Fruit fly (Drosophila melanogaster) whole organism, prepupa: ENCODE data around the gene dpr19.

Experiments
- Blimp-1 ChIP-seq: fragments of 200-800 bp; sonication (Bioruptor generic); optimal IDR thresholded peaks from 3 replicates; lab custom pipeline; 2017; ENCODE audit warnings: missing biosample characterization, missing genetic modification characterization, mild to moderate bottlenecking, moderate library complexity, missing genetic modification reagents
- CG11294 ChIP-seq: fragments of 200-800 bp; sonication (Bioruptor generic); IDR thresholded peaks from 2 replicates; pipeline ENCODE4 v1.3.6; 2022; ENCODE audit warnings: missing biosample characterization, missing genetic modification characterization
- CG11902 ChIP-seq: fragments of 200-800 bp; sonication (Bioruptor generic); optimal IDR thresholded peaks from 3 replicates; lab custom pipeline; 2016; ENCODE audit warnings: missing biosample characterization, missing genetic modification characterization
- CG15336 ChIP-seq: fragments of 200-800 bp; sonication (Bioruptor generic); IDR thresholded peaks from 2 replicates; pipeline ENCODE4 v1.3.6; 2022; ENCODE audit warnings: missing biosample characterization, missing genetic modification characterization
- CG1621 ChIP-seq: fragments of 200-800 bp; sonication (Bioruptor generic); optimal IDR thresholded peaks from 3 replicates; lab custom pipeline; 2018; ENCODE audit warnings: missing biosample characterization, mild to moderate bottlenecking, missing genetic modification characterization
- CG16779 ChIP-seq: fragments of 200-800 bp; sonication (Bioruptor generic); optimal IDR thresholded peaks from 3 replicates; lab custom pipeline; 2017; ENCODE audit warnings: missing biosample characterization, mild to moderate bottlenecking, missing genetic modification characterization
- CG3032 ChIP-seq: fragments of 200-800 bp; optimal IDR thresholded peaks from 2 replicates; lab custom pipeline; 2019; ENCODE audit warnings: missing biosample characterization, mild to moderate bottlenecking, missing genetic modification characterization, moderate library complexity
- CG31627 ChIP-seq: fragments of 200-800 bp; sonication (Bioruptor generic); optimal IDR thresholded peaks from 3 replicates; lab custom pipeline; 2016; ENCODE audit warnings: missing biosample characterization, missing genetic modification characterization
- CG32006 ChIP-seq: fragments of 200-800 bp; sonication (Bioruptor generic); optimal IDR thresholded peaks from 3 replicates; lab custom pipeline; 2017; ENCODE audit warnings: missing biosample characterization, mild to moderate bottlenecking, missing genetic modification characterization
- CG34406 ChIP-seq: fragments of 200-800 bp; sonication (Bioruptor generic); optimal IDR thresholded peaks from 3 replicates; lab custom pipeline; 2016; ENCODE audit warnings: missing biosample characterization, missing genetic modification characterization
- CG3919 ChIP-seq: fragments of 200-800 bp; sonication (Bioruptor generic); optimal IDR thresholded peaks from 3 replicates; lab custom pipeline; 2016; ENCODE audit warnings: missing biosample characterization, missing genetic modification characterization
- CG4318 ChIP-seq: fragments of 200-800 bp; sonication (Bioruptor generic); optimal IDR thresholded peaks from 3 replicates; lab custom pipeline; 2017; ENCODE audit warnings: missing biosample characterization, mild to moderate bottlenecking, missing genetic modification characterization
- CG6163 ChIP-seq: fragments of 200-800 bp; sonication (Bioruptor generic); IDR thresholded peaks from 3 replicates; pipeline ENCODE4 v1.3.6; 2022; ENCODE audit warnings: missing biosample characterization, missing genetic modification characterization
- CG6792 ChIP-seq: fragments of 200-800 bp; sonication (Bioruptor generic); optimal IDR thresholded peaks from 3 replicates; lab custom pipeline; 2016; ENCODE audit warnings: missing biosample characterization, missing genetic modification characterization
- CG6808 ChIP-seq: fragments of 200-800 bp; sonication (Bioruptor generic); optimal IDR thresholded peaks from 3 replicates; lab custom pipeline; 2017; ENCODE audit warnings: missing biosample characterization, missing genetic modification characterization, mild to moderate bottlenecking, moderate library complexity, missing genetic modification reagents
- CG7368 ChIP-seq: fragments of 200-800 bp; sonication (Bioruptor generic); optimal IDR thresholded peaks from 3 replicates; lab custom pipeline; 2016; ENCODE audit warnings: missing biosample characterization, missing genetic modification characterization
- CG8119 ChIP-seq: fragments of 200-800 bp; sonication (Bioruptor generic); IDR thresholded peaks from 3 replicates; pipeline ENCODE4 v1.3.6; 2022; ENCODE audit warnings: missing biosample characterization, missing genetic modification characterization
- CG8632 ChIP-seq: fragments of 200-800 bp; sonication (Bioruptor generic); optimal IDR thresholded peaks from 3 replicates; lab custom pipeline; 2016; ENCODE audit warnings: missing biosample characterization, missing genetic modification characterization
- CG9139 ChIP-seq: fragments of 200-800 bp; sonication (Bioruptor generic); optimal IDR thresholded peaks from 3 replicates; lab custom pipeline; 2017; ENCODE audit warnings: missing biosample characterization, mild to moderate bottlenecking, missing genetic modification characterization
- Eip75B ChIP-seq: fragments of 200-800 bp; sonication (Bioruptor generic); optimal IDR thresholded peaks from 3 replicates; lab custom pipeline; 2016; ENCODE audit warnings: missing biosample characterization, missing genetic modification characterization
- Eip78C ChIP-seq: fragments of 200-800 bp; sonication (Bioruptor generic); peaks from one replicate; lab custom pipeline; 2016; ENCODE audit warnings: missing biosample characterization, missing genetic modification characterization
- Eip93F ChIP-seq: fragments of 200-800 bp; sonication (Bioruptor generic); optimal IDR thresholded peaks from 2 replicates; lab custom pipeline; 2016; ENCODE audit warnings: missing biosample characterization, mild to moderate bottlenecking, missing genetic modification characterization
- Ets21C ChIP-seq: fragments of 200-800 bp; sonication (Bioruptor generic); optimal IDR thresholded peaks from 3 replicates; lab custom pipeline; 2016; ENCODE audit warnings: missing biosample characterization, missing genetic modification characterization
- Ets96B ChIP-seq: fragments of 200-800 bp; optimal IDR thresholded peaks from 2 replicates; lab custom pipeline; 2019; ENCODE audit warnings: missing biosample characterization, mild to moderate bottlenecking, missing genetic modification characterization, moderate library complexity
- Gug ChIP-seq: fragments of 200-800 bp; sonication (Bioruptor generic); IDR thresholded peaks from 2 replicates; pipeline ENCODE4 v1.3.6; 2022; ENCODE audit warnings: missing biosample characterization, missing genetic modification characterization
- Hr39 ChIP-seq: fragments of 200-800 bp; sonication (Bioruptor generic); optimal IDR thresholded peaks from 2 replicates; lab custom pipeline; 2016; ENCODE audit warnings: missing biosample characterization, missing genetic modification characterization
- Hr4 ChIP-seq: fragments of 200-800 bp; sonication (Bioruptor generic); optimal IDR thresholded peaks from 3 replicates; lab custom pipeline; 2016; ENCODE audit warnings: missing biosample characterization, missing genetic modification characterization
- Lpt ChIP-seq: fragments of 200-800 bp; sonication (Bioruptor generic); optimal IDR thresholded peaks from 3 replicates; lab custom pipeline; 2016; ENCODE audit warnings: missing biosample characterization, missing genetic modification characterization
- Met ChIP-seq: fragments of 200-800 bp; sonication (Bioruptor generic); optimal IDR thresholded peaks from 3 replicates; lab custom pipeline; 2016; ENCODE audit warnings: missing biosample characterization, missing genetic modification characterization
- OdsH ChIP-seq: fragments of 200-800 bp; sonication (Bioruptor generic); optimal IDR thresholded peaks from 3 replicates; lab custom pipeline; 2016; ENCODE audit warnings: missing biosample characterization, missing genetic modification characterization
- Sox14 ChIP-seq: fragments of 200-800 bp; sonication (Bioruptor generic); optimal IDR thresholded peaks from 3 replicates; lab custom pipeline; 2016; ENCODE audit warnings: missing biosample characterization, missing genetic modification characterization
- Sox15 ChIP-seq: fragments of 200-800 bp; sonication (Bioruptor generic); optimal IDR thresholded peaks from 3 replicates; lab custom pipeline; 2016; ENCODE audit warnings: missing biosample characterization, missing genetic modification characterization
- achi ChIP-seq: fragments of 200-800 bp; sonication (Bioruptor generic); optimal IDR thresholded peaks from 3 replicates; lab custom pipeline; 2016; ENCODE audit warnings: missing biosample characterization, missing genetic modification characterization
- cyc ChIP-seq: fragments of 200-800 bp; sonication (Bioruptor generic); optimal IDR thresholded peaks from 3 replicates; lab custom pipeline; 2016; ENCODE audit warnings: missing biosample characterization, missing genetic modification characterization
- dac ChIP-seq: fragments of 200-800 bp; sonication (Bioruptor generic); optimal IDR thresholded peaks from 2 replicates; lab custom pipeline; 2017; ENCODE audit warnings: missing biosample characterization, mild to moderate bottlenecking, missing genetic modification characterization
- dsx ChIP-seq: fragments of 200-800 bp; optimal IDR thresholded peaks from 3 replicates; lab custom pipeline; 2019; ENCODE audit warnings: missing biosample characterization, mild to moderate bottlenecking, missing genetic modification characterization, moderate library complexity; ENCODE audit not compliant: poor library complexity, severe bottlenecking
- eg ChIP-seq: fragments of 200-800 bp; sonication (Bioruptor generic); IDR thresholded peaks from 3 replicates; pipeline ENCODE4 v1.3.6; 2022; ENCODE audit warnings: missing biosample characterization, missing genetic modification characterization
- esn ChIP-seq: fragments of 200-800 bp; sonication (Bioruptor generic); optimal IDR thresholded peaks from 2 replicates; lab custom pipeline; 2016; ENCODE audit warnings: missing biosample characterization, mild to moderate bottlenecking, missing genetic modification characterization, moderate library complexity
- fd59A ChIP-seq: fragments of 200-800 bp; sonication (Bioruptor generic); optimal IDR thresholded peaks from 2 replicates; lab custom pipeline; 2017; ENCODE audit warnings: missing biosample characterization, mild to moderate bottlenecking, missing genetic modification characterization, missing genetic modification reagents
- fd85E ChIP-seq: fragments of 200-800 bp; sonication (Bioruptor generic); optimal IDR thresholded peaks from 3 replicates; lab custom pipeline; 2016; ENCODE audit warnings: missing biosample characterization, missing genetic modification characterization
- fkh ChIP-seq: fragments of 200-800 bp; sonication (Bioruptor generic); optimal IDR thresholded peaks from 3 replicates; lab custom pipeline; 2017; ENCODE audit warnings: missing biosample characterization, mild to moderate bottlenecking, missing genetic modification characterization, moderate library complexity
- lz ChIP-seq: fragments of 200-800 bp; sonication (Bioruptor generic); optimal IDR thresholded peaks from 3 replicates; lab custom pipeline; 2016; ENCODE audit warnings: missing biosample characterization, missing genetic modification characterization
- pdm3 ChIP-seq: fragments of 200-800 bp; sonication (Bioruptor generic); optimal IDR thresholded peaks from 3 replicates; lab custom pipeline; 2016; ENCODE audit warnings: missing biosample characterization, missing genetic modification characterization
- salr ChIP-seq, 2 experiments: fragments of 200-800 bp; sonication (Bioruptor generic); optimal IDR thresholded peaks; 3 replicates each; lab custom pipeline; 2016 to 2018; ENCODE audit warnings: missing biosample characterization in 2 of 2, missing genetic modification characterization in 2 of 2, mild to moderate bottlenecking in 1 of 2
- spab ChIP-seq: fragments of 200-800 bp; sonication (Bioruptor generic); optimal IDR thresholded peaks from 2 replicates; lab custom pipeline; 2017; ENCODE audit warnings: missing biosample characterization, mild to moderate bottlenecking, missing genetic modification characterization, missing genetic modification reagents
- svp ChIP-seq: fragments of 200-800 bp; sonication (Bioruptor generic); peaks from one replicate; lab custom pipeline; 2016; ENCODE audit warnings: missing biosample characterization, missing genetic modification characterization
- vri ChIP-seq: fragments of 200-800 bp; sonication (Bioruptor generic); optimal IDR thresholded peaks from 3 replicates; lab custom pipeline; 2016; ENCODE audit warnings: missing biosample characterization, mild to moderate bottlenecking, missing genetic modification characterization

The dpr19 gene

DNA sequence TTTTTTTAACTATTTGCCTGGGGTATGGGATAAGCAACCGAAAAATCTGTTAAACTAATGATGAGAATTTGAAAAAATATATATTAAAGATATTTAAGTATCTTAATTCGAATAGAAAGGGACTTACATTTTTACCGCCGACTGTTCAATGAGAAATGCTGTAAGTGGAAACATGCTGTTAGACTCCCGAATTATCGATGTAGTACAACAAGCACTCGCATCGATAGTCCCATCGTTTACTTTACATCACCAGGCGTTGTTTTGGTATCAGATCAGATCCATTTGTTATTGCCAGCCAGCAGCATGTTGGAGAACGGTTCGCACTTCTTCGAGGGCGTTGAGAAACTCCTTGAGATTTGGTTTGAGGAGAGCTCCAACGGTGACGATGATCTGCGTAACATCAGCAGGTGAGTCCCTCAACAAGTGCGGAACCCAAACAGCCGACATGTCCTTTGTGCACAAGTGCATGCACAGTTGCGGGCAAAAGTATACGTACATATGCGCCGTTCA lies 36.7 kb upstream of the dpr19 start, which contains the start of gene SamDC (continued):
- TF ChIP-seq Sox14 (peak; percentile 58), Blimp-1 (GFP tag; lab: Kevin White, UChicago) (no peak), dac (no peak), vri (peak; percentile 44), Eip93F (GFP tag; lab: Kevin White, UChicago) (peak; percentile 25), CG16779 (no peak), cyc (GFP tag; lab: Kevin White, UChicago) (peak; percentile 1), dsx (GFP tag; lab: Kevin White, UChicago) (peak; percentile 19), svp (GFP tag; lab: Kevin White, UChicago) (no peak), Hr4 (GFP tag; lab: Kevin White, UChicago) (peak; percentile 28), Ets96B (no peak)

DNA sequence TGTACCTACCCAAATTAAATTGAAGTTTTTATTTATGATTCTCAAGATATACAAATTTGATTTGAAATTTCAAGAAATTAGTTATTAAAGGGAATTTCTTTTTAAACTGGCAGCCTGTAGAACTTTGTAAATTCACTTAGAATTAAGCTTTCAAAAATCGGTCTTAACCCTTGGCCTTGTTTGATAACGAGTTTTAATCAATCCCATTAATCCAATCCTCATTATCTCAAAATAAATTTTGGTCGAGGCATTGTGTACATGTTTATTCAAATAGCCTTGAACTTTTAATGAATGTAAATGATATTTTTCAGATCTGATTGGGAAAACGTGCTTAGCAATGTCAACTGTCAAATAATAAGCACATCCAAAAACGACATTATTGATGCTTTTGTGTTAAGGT lies 36.1 kb upstream of the dpr19 start:
- no peak for TF ChIP-seq CG7368 (GFP tag; lab: Kevin White, UChicago)
- no peak for TF ChIP-seq lz (GFP tag; lab: Kevin White, UChicago)
- peak; percentile 24 for TF ChIP-seq Eip78C (GFP tag; lab: Kevin White, UChicago)
- TF ChIP-seq achi (GFP tag; lab: Kevin White, UChicago) = no peak
- no peak for TF ChIP-seq CG9139 (GFP tag; lab: Kevin White, UChicago)
- peak; percentile 71 for TF ChIP-seq svp (GFP tag; lab: Kevin White, UChicago)
- TF ChIP-seq, all 60 proteins: peak for 2

DNA sequence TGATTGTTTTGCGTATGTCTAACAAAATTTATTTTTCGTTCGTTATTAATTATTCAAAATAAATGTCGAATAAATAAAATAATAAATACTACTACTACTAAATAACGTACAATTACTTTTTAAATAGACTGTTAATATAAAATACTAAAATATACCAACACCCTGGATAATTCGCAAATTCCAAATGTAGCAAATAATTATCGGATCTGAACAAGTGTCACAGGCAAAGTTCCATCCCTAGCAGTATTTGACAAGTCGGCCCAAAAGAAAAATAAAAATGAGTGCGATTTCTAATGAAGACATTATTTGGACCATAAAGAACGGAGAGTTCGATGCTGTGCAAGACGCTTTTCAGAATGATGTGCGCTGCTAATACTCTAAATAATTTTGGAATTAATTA lies 34.6 kb upstream of the dpr19 start, which contains the start of gene CG31715:
Gene CG31715, plus strand, starts transcription at position 212 of the 400 bp plus-strand sequence.
- TF ChIP-seq CG8632 (GFP tag; lab: Kevin White, UChicago) (peak; percentile 25), esn (GFP tag; lab: Kevin White, UChicago) (peak; percentile 29), CG3032 (tag; lab: Kevin White, UChicago) (no peak), Met (peak; percentile 13), Eip78C (GFP tag; lab: Kevin White, UChicago) (no peak), Eip75B (GFP tag; lab: Kevin White, UChicago) (peak; percentile 38), eg (GFP tag; lab: Robert Waterston, UW) (no peak), dsx (GFP tag; lab: Kevin White, UChicago) (peak; percentile 27), CG6792 (GFP tag; lab: Kevin White, UChicago) (no peak), CG6808 (GFP tag; lab: Kevin White, UChicago) (no peak), CG9139 (GFP tag; lab: Kevin White, UChicago) (no peak), CG1621 (tag; lab: Kevin White, UChicago) (no peak), CG8119 (GFP tag; lab: Robert Waterston, UW) (no peak), fd59A (no peak), CG11902 (GFP tag; lab: Kevin White, UChicago) (no peak), CG6163 (GFP tag; lab: Robert Waterston, UW) (no peak), CG15336 (GFP tag; lab: Robert Waterston, UW) (no peak; the same call in 1 of the 2 replicates), spab (GFP tag; lab: Kevin White, UChicago) (no peak), Gug (no peak), Hr39 (no peak), CG31627 (no peak), OdsH (GFP tag; lab: Kevin White, UChicago) (no peak), CG34406 (GFP tag; lab: Kevin White, UChicago) (no peak), CG11294 (GFP tag; lab: Robert Waterston, UW) (no peak), achi (GFP tag; lab: Kevin White, UChicago) (peak; percentile 95), cyc (GFP tag; lab: Kevin White, UChicago) (no peak), fkh (GFP tag; lab: Kevin White, UChicago) (no peak), svp (GFP tag; lab: Kevin White, UChicago) (peak; percentile 58), Eip93F (GFP tag; lab: Kevin White, UChicago) (peak; percentile 17), Hr4 (GFP tag; lab: Kevin White, UChicago) (peak; percentile 16), lz (GFP tag; lab: Kevin White, UChicago) (no peak), salr (GFP tag; optimal IDR thresholded peaks at IDR 0.05; lab: Kevin White, UChicago) (no peak), CG32006 (GFP tag; lab: Kevin White, UChicago) (no peak), Lpt (GFP tag; lab: Kevin White, UChicago) (no peak), fd85E (no peak), Sox15 (GFP tag; lab: Kevin White, UChicago) (no peak), Ets21C (no peak), CG16779 (no peak), CG3919 (no peak), pdm3 (peak; percentile 23), CG4318 (GFP tag; lab: Kevin White, UChicago) (no peak), Sox14 (peak; percentile 3)
